Worm (Caenorhabditis elegans) whole organism, young adult: ENCODE results near the gene F59B10.2.

ENCODE experiments used
- him-1 ChIP-seq: sonication (generic microtip); optimal IDR thresholded peaks from 2 replicates; lab custom pipeline; 2016; ENCODE audit warnings: missing genotype, missing genetic modification reagents, missing genetic modification characterization, missing compliant biosample characterization
- unc-62 ChIP-seq: fragments of 150-350 bp; optimal IDR thresholded peaks from 2 replicates; lab custom pipeline; 2014; ENCODE audit warnings: missing biosample characterization, missing genetic modification reagents, missing genetic modification characterization

- TF ChIP-seq unc-62 (GFP tag; lab: Kevin White, UChicago) (no peak), him-1 (tag; lab: Kevin White, UChicago) (no peak)
These were observed 21.3 kb upstream of the F59B10.2 start for ce11 chrII:10530907-10531306.
